Worm (Caenorhabditis elegans): ENCODE data around the gene glb-14.

The glb-14 gene

ce11 chrV:15547727-15548126 lies 2.9 kb upstream of the glb-14 start:
- TF ChIP-seq nhr-77 (tag; optimal IDR thresholded peaks at IDR 0.05) (no peak), gei-8 (GFP tag; optimal IDR thresholded peaks at IDR 0.05) (peak; percentile 53), Y105C5A.15 (GFP tag; IDR thresholded peaks at IDR 0.05) (0 out of 2 replicates have a peak, but pooled peaks have one; percentile 49), mdl-1 (tag; optimal IDR thresholded peaks at IDR 0.05) (no peak), tra-1 (GFP tag; IDR thresholded peaks at IDR 0.05) (peak; percentile 56; the same call in 1 of the 2 replicates), ztf-11 (tag; optimal IDR thresholded peaks at IDR 0.05) (no peak), dmd-6 (GFP tag; IDR thresholded peaks at IDR 0.05) (peak; percentile 39), F44E2.7 (GFP tag; IDR thresholded peaks at IDR 0.05) (peak; percentile 45; the same call in 1 of the 2 replicates), zfp-2 (tag; optimal IDR thresholded peaks at IDR 0.05) (no peak), T20F7.1 (GFP tag; optimal IDR thresholded peaks at IDR 0.05) (no peak), mxl-2 (GFP tag; conservative IDR thresholded peaks at IDR 0.05) (no peak), unc-62 (GFP tag; optimal IDR thresholded peaks at IDR 0.05 in 1 of 2) (no peak), unc-62 (tag; optimal IDR thresholded peaks at IDR 0.05) (no peak), T26A8.4 (GFP tag; IDR thresholded peaks at IDR 0.05) (peak; percentile 41), hmg-1.1 (GFP tag; IDR thresholded peaks at IDR 0.05) (no peak), unc-39 (tag; optimal IDR thresholded peaks at IDR 0.05) (no peak), pha-4 (GFP tag; IDR thresholded peaks at IDR 0.05) (peak; percentile 67), pha-4 (tag; optimal IDR thresholded peaks at IDR 0.05) (no peak), madf-5 (GFP tag; IDR thresholded peaks at IDR 0.05) (peak in 1 of 2 experiments; percentile 63; a peak in 1 of 4 replicates), egl-43 (GFP tag; IDR thresholded peaks at IDR 0.05) (peak; percentile 87), lir-3 (tag; optimal IDR thresholded peaks at IDR 0.05) (peak; percentile 23), set-16 (GFP tag; IDR thresholded peaks at IDR 0.05) (no peak), F26F4.8 (GFP tag; conservative IDR thresholded peaks at IDR 0.05) (peak; percentile 79; the same call in 1 of the 2 replicates), daf-12 (tag; optimal IDR thresholded peaks at IDR 0.05) (no peak), vab-7 (GFP tag; IDR thresholded peaks at IDR 0.05) (peak; percentile 85), ZK337.2 (GFP tag; IDR thresholded peaks at IDR 0.05) (0 out of 2 replicates have a peak, but pooled peaks have one; percentile 29), snpc-1.2 (GFP tag; IDR thresholded peaks at IDR 0.05) (peak; percentile 79), arid-1 (GFP tag; conservative IDR thresholded peaks at IDR 0.05) (peak; percentile 81), lin-1 (GFP tag; IDR thresholded peaks at IDR 0.05) (peak; percentile 55; the same call in 1 of the 2 replicates), Y5F2A.4 (GFP tag; optimal IDR thresholded peaks at IDR 0.05) (peak; percentile 33), php-3 (GFP tag; IDR thresholded peaks at IDR 0.05) (no peak), Y75B8A.6 (GFP tag; IDR thresholded peaks at IDR 0.05) (no peak), snpc-4 (tag; optimal IDR thresholded peaks at IDR 0.05) (no peak), spr-1 (tag; optimal IDR thresholded peaks at IDR 0.05) (peak; percentile 9), D1046.2 (GFP tag; IDR thresholded peaks at IDR 0.05) (0 out of 2 replicates have a peak, but pooled peaks have one; percentile 42), nhr-111 (GFP tag; optimal IDR thresholded peaks at IDR 0.05) (peak; percentile 28), Y48G9A.11 (GFP tag; IDR thresholded peaks at IDR 0.05) (peak; percentile 71), spr-3 (GFP tag; optimal IDR thresholded peaks at IDR 0.05) (peak; percentile 13), ceh-44 (GFP tag; IDR thresholded peaks at IDR 0.05) (peak; percentile 77; the same call in 1 of the 2 replicates), lin-15B (tag; optimal IDR thresholded peaks at IDR 0.05) (no peak), saeg-2 (GFP tag; IDR thresholded peaks at IDR 0.05) (peak; percentile 20; the same call in 1 of the 2 replicates), sdz-12 (GFP tag; optimal IDR thresholded peaks at IDR 0.05) (peak; percentile 66), duxl-1 (tag; optimal IDR thresholded peaks at IDR 0.05; ENCODE audit: poor library complexity) (peak; percentile 43), rbr-2 (tag; optimal IDR thresholded peaks at IDR 0.05) (no peak), lim-7 (GFP tag; IDR thresholded peaks at IDR 0.05) (peak; percentile 93), dmd-8 (GFP tag; IDR thresholded peaks at IDR 0.05) (peak; percentile 76; the same call in 1 of the 2 replicates), nhr-48 (tag; optimal IDR thresholded peaks at IDR 0.05) (peak; percentile 2), nhr-41 (GFP tag; IDR thresholded peaks at IDR 0.05) (0 out of 2 replicates have a peak, but pooled peaks have one; percentile 29), lin-38 (GFP tag; IDR thresholded peaks at IDR 0.05) (peak; percentile 66), daf-16 (GFP tag; optimal IDR thresholded peaks at IDR 0.05) (peak in 1 of 2 experiments; percentile 41), daf-16 (tag; optimal IDR thresholded peaks at IDR 0.05) (no peak)
